Worm (Caenorhabditis elegans) whole organism, L1 larva: ENCODE data around the gene C54E4.4.

Source experiments
- alr-1 ChIP-seq: fragments of 200-800 bp; sonication (Bioruptor generic); optimal IDR thresholded peaks from 2 replicates; lab custom pipeline; 2018; ENCODE audit warnings: borderline replicate concordance, mild to moderate bottlenecking, missing genetic modification characterization, missing compliant biosample characterization
- blmp-1 ChIP-seq: fragments of 150-350 bp; optimal IDR thresholded peaks from 2 replicates; lab custom pipeline; 2014; ENCODE audit warnings: missing biosample characterization, missing genetic modification characterization
- ceh-8 ChIP-seq: fragments of 200-800 bp; sonication (Bioruptor generic); optimal IDR thresholded peaks from 2 replicates; lab custom pipeline; 2018; ENCODE audit warnings: mild to moderate bottlenecking, missing genetic modification characterization, moderate library complexity, missing compliant biosample characterization
- dpl-1 ChIP-seq, 3 experiments: fragments of 150-350 bp in 2 of 3; sonication (generic microtip) in 1 of 3; optimal IDR thresholded peaks; 2 replicates each; lab custom pipeline; 2014 to 2017; ENCODE audit warnings: missing biosample characterization in 3 of 3, missing genetic modification characterization in 3 of 3, missing genetic modification reagents in 3 of 3
- efl-1 ChIP-seq, 4 experiments: fragments of 150-350 bp; optimal IDR thresholded peaks in 3 of 4; peaks in 1 of 4; 1 replicate in 1 of 4; 2 replicates in 3 of 4; lab custom pipeline; 2014; ENCODE audit warnings: missing biosample characterization in 2 of 4, missing genetic modification characterization in 2 of 4, missing genetic modification reagents in 2 of 4
- efl-3 ChIP-seq: fragments of 200-800 bp; sonication (Bioruptor generic); optimal IDR thresholded peaks from 2 replicates; lab custom pipeline; 2018; ENCODE audit warnings: mild to moderate bottlenecking, missing genetic modification characterization, missing compliant biosample characterization
- elt-2 ChIP-seq: sonication (generic microtip); optimal IDR thresholded peaks from 2 replicates; lab custom pipeline; 2016; ENCODE audit warnings: missing genetic modification characterization, mild to moderate bottlenecking, inconsistent platforms, missing compliant biosample characterization, missing genetic modification reagents
- elt-3 ChIP-seq, 6 experiments: fragments of 150-350 bp in 1 of 6; sonication (generic microtip); optimal IDR thresholded peaks; 2 replicates each; lab custom pipeline; 2017 to 2018; ENCODE audit warnings: missing biosample characterization in 6 of 6, missing genetic modification characterization in 6 of 6, inconsistent platforms in 1 of 6
- fos-1 ChIP-seq: fragments of 150-350 bp; optimal IDR thresholded peaks from 2 replicates; lab custom pipeline; 2014; ENCODE audit warnings: missing biosample characterization, missing genetic modification characterization
- grh-1 ChIP-seq: fragments of 200-800 bp; sonication (Bioruptor generic); IDR thresholded peaks from 2 replicates; pipeline ENCODE4 v1.3.6; 2022; ENCODE audit warnings: missing genetic modification reagents, missing genetic modification characterization, missing compliant biosample characterization
- hlh-17 ChIP-seq: fragments of 200-800 bp; sonication (Bioruptor generic); optimal IDR thresholded peaks from 2 replicates; lab custom pipeline; 2018; ENCODE audit warnings: missing genetic modification characterization, mild to moderate bottlenecking, missing compliant biosample characterization, moderate library complexity, borderline replicate concordance
- isw-1 ChIP-seq: fragments of 200-800 bp; sonication (Bioruptor generic); IDR thresholded peaks from 2 replicates; pipeline ENCODE4 v1.3.6; 2022; ENCODE audit warnings: missing genetic modification characterization, missing compliant biosample characterization
- lin-13 ChIP-seq: fragments of 150-350 bp; optimal IDR thresholded peaks from 2 replicates; lab custom pipeline; 2014; ENCODE audit warnings: missing biosample characterization, missing genetic modification reagents, missing genetic modification characterization
- lin-15B ChIP-seq: fragments of 150-350 bp; sonication (generic microtip); optimal IDR thresholded peaks from 3 replicates; lab custom pipeline; 2014; ENCODE audit warnings: missing biosample characterization, missing genetic modification characterization
- lin-35 ChIP-seq, 2 experiments: fragments of 150-350 bp; optimal IDR thresholded peaks; 2 replicates each; lab custom pipeline; 2014; ENCODE audit warnings: missing biosample characterization in 2 of 2, missing genetic modification characterization in 2 of 2, missing genetic modification reagents in 2 of 2
- lsy-2 ChIP-seq, 2 experiments: fragments of 150-350 bp; optimal IDR thresholded peaks; 2 replicates each; lab custom pipeline; 2014; ENCODE audit warnings: missing biosample characterization in 2 of 2, missing genetic modification characterization in 2 of 2
- mdl-1 ChIP-seq, 2 experiments: fragments of 150-350 bp; optimal IDR thresholded peaks; 2 replicates each; lab custom pipeline; 2014 to 2017; ENCODE audit warnings: missing biosample characterization in 2 of 2, missing genetic modification characterization in 2 of 2, inconsistent platforms in 1 of 2
- mep-1 ChIP-seq: fragments of 150-350 bp; optimal IDR thresholded peaks from 2 replicates; lab custom pipeline; 2014; ENCODE audit warnings: missing biosample characterization, missing genetic modification characterization
- nhr-11 ChIP-seq: fragments of 150-350 bp; optimal IDR thresholded peaks from 2 replicates; lab custom pipeline; 2014; ENCODE audit warnings: missing biosample characterization, missing genetic modification characterization
- nhr-19 ChIP-seq: fragments of 200-800 bp; sonication (Bioruptor generic); conservative IDR thresholded peaks from 2 replicates; pipeline ENCODE4 v1.3.6; 2022; ENCODE audit warnings: missing genetic modification characterization, missing compliant biosample characterization
- nhr-20 ChIP-seq: sonication (generic microtip); optimal IDR thresholded peaks from 2 replicates; lab custom pipeline; 2016; ENCODE audit warnings: mild to moderate bottlenecking, missing genetic modification characterization, missing compliant biosample characterization
- nhr-237 ChIP-seq: fragments of 150-350 bp; optimal IDR thresholded peaks from 2 replicates; lab custom pipeline; 2014; ENCODE audit warnings: missing biosample characterization, missing genetic modification characterization
- nhr-71 ChIP-seq: sonication (generic microtip); optimal IDR thresholded peaks from 2 replicates; lab custom pipeline; 2016; ENCODE audit warnings: mild to moderate bottlenecking, missing genetic modification characterization, moderate library complexity, missing compliant biosample characterization
- nhr-85 ChIP-seq: sonication (generic microtip); peaks from one replicate; lab custom pipeline; 2016; ENCODE audit warnings: missing genetic modification characterization, inconsistent platforms, missing compliant biosample characterization
- nhr-90 ChIP-seq: sonication (generic microtip); optimal IDR thresholded peaks from 2 replicates; lab custom pipeline; 2016; ENCODE audit warnings: mild to moderate bottlenecking, missing genetic modification characterization, missing compliant biosample characterization; ENCODE audit not compliant: poor library complexity
- pqm-1 ChIP-seq: sonication (generic microtip); optimal IDR thresholded peaks from 3 replicates; lab custom pipeline; 2017; ENCODE audit warnings: missing biosample characterization, missing genetic modification characterization
- rnt-1 ChIP-seq: sonication (generic microtip); optimal IDR thresholded peaks from 2 replicates; lab custom pipeline; 2016; ENCODE audit warnings: mild to moderate bottlenecking, missing genetic modification characterization, moderate library complexity, missing compliant biosample characterization
- skn-1 ChIP-seq: fragments of 150-350 bp; optimal IDR thresholded peaks from 2 replicates; lab custom pipeline; 2014; ENCODE audit warnings: missing biosample characterization, missing genetic modification characterization
- snu-23 ChIP-seq: sonication (generic microtip); optimal IDR thresholded peaks from 2 replicates; lab custom pipeline; 2016; ENCODE audit warnings: missing genetic modification characterization, missing compliant biosample characterization
- swsn-7 ChIP-seq: sonication (generic microtip); optimal IDR thresholded peaks from 2 replicates; lab custom pipeline; 2016; ENCODE audit warnings: missing genetic modification characterization, missing compliant biosample characterization
- tbx-2 ChIP-seq: sonication (generic microtip); optimal IDR thresholded peaks from 2 replicates; lab custom pipeline; 2016; ENCODE audit warnings: missing genetic modification characterization, missing compliant biosample characterization
- zag-1 ChIP-seq: fragments of 150-350 bp; optimal IDR thresholded peaks from 2 replicates; lab custom pipeline; 2014; ENCODE audit warnings: missing biosample characterization, missing genetic modification characterization
- ztf-11 ChIP-seq, 2 experiments: sonication (generic microtip); optimal IDR thresholded peaks; 2 replicates each; lab custom pipeline; 2016 to 2017; ENCODE audit warnings: missing genetic modification characterization in 2 of 2, missing biosample characterization in 1 of 2, missing compliant biosample characterization in 1 of 2

The C54E4.4 gene

DNA sequence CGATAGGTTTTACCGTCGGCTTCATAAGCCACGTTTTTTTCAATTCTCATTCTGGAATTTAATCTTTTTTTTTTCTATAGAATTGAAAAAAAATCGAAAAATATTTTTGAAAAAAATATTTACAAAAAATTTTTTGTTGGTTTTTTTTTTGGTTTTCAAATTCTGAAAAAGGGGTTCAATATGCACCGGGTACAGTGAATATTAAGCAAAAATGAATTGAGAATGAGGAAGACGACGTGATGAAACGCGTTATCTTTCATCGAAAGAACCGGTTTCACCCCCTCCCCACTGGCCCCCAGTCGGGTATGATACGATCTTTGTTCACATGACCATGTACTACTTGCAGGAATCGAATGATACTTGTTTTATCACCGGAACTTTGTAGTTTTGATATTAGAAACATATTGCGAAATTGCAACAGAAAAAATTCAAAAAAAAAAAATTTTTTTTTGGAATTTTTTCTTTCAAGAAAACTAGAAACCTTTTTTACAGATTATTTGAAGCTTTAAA, 19.1 kb downstream of the C54E4.4 start, which contains the start of gene C54E4.5:
TSS of gene C54E4.5 (minus strand) at position 51 of the 510 bp plus-strand sequence.
- TF ChIP-seq swsn-7 (tag; lab: Kevin White, UChicago), result no peak
- TF ChIP-seq nhr-20 (tag; lab: Kevin White, UChicago), result peak; percentile 70
- peak; percentile 64 for TF ChIP-seq snu-23
- peak; percentile 35 for TF ChIP-seq tbx-2 (tag; lab: Kevin White, UChicago)
- peak; percentile 4 for TF ChIP-seq lin-13
- TF ChIP-seq mep-1 (tag; lab: Kevin White, UChicago), result peak; percentile 41
- no peak for TF ChIP-seq ztf-11 (tag; optimal IDR thresholded peaks at IDR 0.05; lab: Kevin White, UChicago)
- TF ChIP-seq alr-1 (tag; lab: Kevin White, UChicago), result no peak
- peak; percentile 45 for TF ChIP-seq nhr-19
- peak; percentile 53 for TF ChIP-seq nhr-90 (tag; lab: Kevin White, UChicago)
- TF ChIP-seq grh-1 (GFP tag; lab: Robert Waterston, UW), result peak; percentile 96
- peak in 4 of 6 experiments; percentile 64 to 98 (median 72) for TF ChIP-seq elt-3 (tag; optimal IDR thresholded peaks at IDR 0.05; lab: Kevin White, UChicago)
- no peak for TF ChIP-seq efl-3 (GFP tag; lab: Kevin White, UChicago)
- peak; percentile 16 to 47 for TF ChIP-seq lsy-2 (tag; optimal IDR thresholded peaks at IDR 0.05; lab: Kevin White, UChicago)
- peak; percentile 78 for TF ChIP-seq blmp-1
- TF ChIP-seq dpl-1 (GFP tag; optimal IDR thresholded peaks at IDR 0.05; lab: Kevin White, UChicago), result peak in 1 of 3 experiments; percentile 18
- peak; percentile 44 for TF ChIP-seq nhr-71 (tag; lab: Kevin White, UChicago)
- TF ChIP-seq rnt-1, result peak; percentile 3
- no peak for TF ChIP-seq lin-15B (tag; lab: Kevin White, UChicago)
- peak in 1 of 2 experiments; percentile 50 for TF ChIP-seq mdl-1 (tag; optimal IDR thresholded peaks at IDR 0.05; lab: Kevin White, UChicago)
- peak in 1 of 2 experiments; percentile 46 for TF ChIP-seq lin-35 (GFP tag; optimal IDR thresholded peaks at IDR 0.05; lab: Kevin White, UChicago)
- peak; percentile 14 for TF ChIP-seq skn-1 (tag; lab: Kevin White, UChicago)
- peak; percentile 95 for TF ChIP-seq nhr-85 (tag; lab: Kevin White, UChicago)

DNA sequence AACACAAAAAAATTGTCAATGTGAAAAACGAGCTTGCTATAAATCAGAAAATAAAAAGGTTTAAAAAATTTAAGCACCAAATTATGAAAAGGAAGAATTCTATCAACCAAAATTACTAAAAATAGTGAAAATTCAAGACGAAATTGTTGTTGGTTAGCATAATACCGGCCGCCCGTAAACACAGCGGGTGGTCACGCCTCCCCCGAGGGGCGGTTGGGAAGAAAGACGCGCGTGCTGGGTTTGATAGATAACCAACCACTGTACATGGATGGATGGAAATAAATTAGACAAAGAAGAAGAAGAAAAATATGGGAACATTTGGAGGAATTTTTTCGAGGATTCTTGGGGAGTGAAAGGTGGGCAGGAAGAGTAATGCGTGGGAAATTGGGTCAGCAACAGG, 26.1 kb downstream of the C54E4.4 start:
- no peak for TF ChIP-seq efl-1 (optimal IDR thresholded peaks at IDR 0.05; lab: Kevin White, UChicago)
- TF ChIP-seq efl-1 (GFP tag; optimal IDR thresholded peaks at IDR 0.05 in 1 of 2; lab: Kevin White, UChicago), result peak in 1 of 2 experiments; percentile 39
- TF ChIP-seq nhr-85 (tag; lab: Kevin White, UChicago), result peak; percentile 71
- no peak for TF ChIP-seq fos-1 (tag; lab: Kevin White, UChicago)
- TF ChIP-seq nhr-237 (tag; lab: Kevin White, UChicago), result no peak
- TF ChIP-seq blmp-1, result peak; percentile 35

ce11 chrIV:2140543-2140942, 27.9 kb downstream of the C54E4.4 start, which contains the start of gene C54E4.12:
C54E4.12 (minus strand) TSS chrIV:2140643.
- TF ChIP-seq elt-2 (tag; lab: Kevin White, UChicago) (no peak), ceh-8 (no peak), nhr-11 (no peak), efl-1 (optimal IDR thresholded peaks at IDR 0.05; lab: Kevin White, UChicago) (no peak), efl-1 (GFP tag; optimal IDR thresholded peaks at IDR 0.05 in 1 of 2; lab: Kevin White, UChicago) (peak in 1 of 2 experiments; percentile 65), blmp-1 (peak; percentile 12), nhr-85 (tag; lab: Kevin White, UChicago) (no peak), tbx-2 (tag; lab: Kevin White, UChicago) (no peak), hlh-17 (no peak), pqm-1 (no peak)

- TF ChIP-seq pqm-1, result no peak
Measured at ce11 chrIV:2137478-2137877, 30.9 kb downstream of the C54E4.4 start.

DNA sequence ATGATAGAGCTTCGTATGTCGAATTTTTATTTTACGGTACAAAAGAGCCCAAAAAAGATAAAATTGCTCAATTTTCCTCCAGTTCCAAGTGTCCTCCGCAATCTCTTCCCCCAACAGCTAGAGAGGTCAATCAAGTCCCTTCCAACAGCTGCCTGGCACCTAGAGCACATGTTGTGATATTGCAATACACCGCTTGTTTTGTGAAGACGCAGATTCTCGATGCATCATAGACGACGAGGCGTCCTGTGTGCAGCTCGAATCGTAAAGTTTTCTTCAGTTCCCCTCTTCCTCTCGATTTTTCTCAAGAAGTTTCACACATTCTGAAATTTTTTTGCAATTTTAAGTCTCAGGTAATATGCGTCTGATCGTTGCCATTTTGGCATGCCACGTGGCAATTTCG, 31.8 kb downstream of the C54E4.4 start, which contains the start of gene test-1:
TSS of gene test-1 (plus strand) at position 345 of the 400 bp plus-strand sequence.
- TF ChIP-seq rnt-1 (peak; percentile 19), zag-1 (tag; lab: Kevin White, UChicago) (no peak), nhr-85 (tag; lab: Kevin White, UChicago) (peak; percentile 9), isw-1 (GFP tag; lab: Robert Waterston, UW) (no peak)
- TF ChIP-seq, all 84 proteins: peak for 2
